Worm (Caenorhabditis elegans): Measurements from ENCODE around the gene atz-1.

DNA sequence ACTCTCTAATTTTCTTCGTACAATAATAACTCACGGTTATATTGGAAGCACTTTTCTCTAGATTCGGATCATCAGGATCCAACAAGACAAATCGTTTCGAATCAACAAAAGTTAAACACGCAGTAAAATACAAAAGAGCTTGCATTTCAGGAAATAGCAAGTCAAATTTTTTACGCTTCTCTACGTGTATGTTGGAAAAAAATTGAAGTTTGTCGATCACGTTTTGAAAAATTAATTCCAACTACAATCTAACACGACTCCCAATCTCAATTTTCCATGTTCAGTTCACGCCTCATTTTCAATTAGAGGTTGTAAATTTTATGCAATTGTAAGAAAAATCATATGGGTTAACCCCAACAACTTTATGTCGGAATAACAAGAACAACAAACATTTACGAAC is 14.0 kb upstream of the atz-1 start, which contains the start of gene spe-45:
- TF ChIP-seq ztf-23 (GFP tag; IDR thresholded peaks at IDR 0.05) (no peak), ref-1 (GFP tag; conservative IDR thresholded peaks at IDR 0.05) (no peak), flt-1 (GFP tag; IDR thresholded peaks at IDR 0.05) (no peak), cog-1 (tag; optimal IDR thresholded peaks at IDR 0.05) (no peak), med-1 (GFP tag; optimal IDR thresholded peaks at IDR 0.05; ENCODE audit: insufficient read depth) (no peak), T22C8.4 (GFP tag; IDR thresholded peaks at IDR 0.05) (no peak), tab-1 (GFP tag; IDR thresholded peaks at IDR 0.05) (no peak), ztf-29 (GFP tag; IDR thresholded peaks at IDR 0.05) (no peak), klf-2 (GFP tag; conservative IDR thresholded peaks at IDR 0.05) (no peak)

All from whole organism, midembryonic.